Fruit fly (Drosophila melanogaster): ENCODE results near the gene Rbp9.

Gene Rbp9

DNA sequence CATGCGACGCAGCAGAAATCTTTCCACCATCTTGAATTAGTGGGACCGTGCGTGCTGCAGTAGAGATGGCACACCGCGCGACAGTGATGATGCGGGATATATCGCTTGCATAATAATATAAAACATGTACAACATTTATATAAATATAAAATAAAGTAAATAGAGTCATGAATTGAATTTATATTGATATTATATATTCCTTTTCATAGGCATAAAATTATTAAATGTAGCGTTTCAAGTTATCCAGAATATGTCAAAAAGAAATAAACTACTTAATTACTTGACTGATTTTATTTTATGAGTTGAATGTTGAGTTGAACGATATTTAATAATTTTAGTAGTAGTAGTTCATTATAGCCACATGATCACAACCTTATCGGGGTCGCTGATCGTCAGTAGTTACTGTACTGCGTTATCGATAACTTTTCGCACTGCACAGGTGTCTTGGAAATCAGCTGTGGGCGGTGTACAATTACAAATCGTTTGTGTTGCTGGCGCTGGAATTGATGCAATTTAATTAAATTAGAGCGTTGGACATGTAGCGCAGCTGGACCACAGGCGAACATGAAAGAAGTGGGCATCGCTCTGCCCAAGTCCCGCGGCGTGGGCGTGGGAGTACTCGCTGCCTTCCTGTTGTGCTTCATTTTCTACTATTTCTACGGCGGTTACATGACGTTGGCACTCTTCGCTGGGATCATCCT is 33.3 kb downstream of the Rbp9 start, which contains the start of the genes Chd1 and Bem46 (continued):
- peak; percentile 86 for TF ChIP-seq CG1233 (GFP tag; optimal IDR thresholded peaks at IDR 0.05)
- TF ChIP-seq Atf6 (GFP tag; IDR thresholded peaks at IDR 0.05): peak; percentile 73
- TF ChIP-seq dpn (GFP tag; optimal IDR thresholded peaks at IDR 0.05): peak; percentile 75 to 89
- TF ChIP-seq gce (GFP tag; IDR thresholded peaks at IDR 0.05): 0 out of 3 replicates have a peak, but pooled peaks have one; percentile 8
- peak; percentile 85 for TF ChIP-seq NfI (GFP tag; optimal IDR thresholded peaks at IDR 0.05)
- peak; percentile 72 for TF ChIP-seq CG10462 (GFP tag; optimal IDR thresholded peaks at IDR 0.05)
- peak; percentile 86 for TF ChIP-seq HLH54F (GFP tag; optimal IDR thresholded peaks at IDR 0.05)
- peak; percentile 94 for TF ChIP-seq CG12659 (GFP tag; optimal IDR thresholded peaks at IDR 0.05)
- TF ChIP-seq ci (GFP tag; IDR thresholded peaks at IDR 0.05): peak; percentile 84
- no peak for TF ChIP-seq D19A (tag; optimal IDR thresholded peaks at IDR 0.05)
- peak; percentile 85 for TF ChIP-seq CG10654 (GFP tag; optimal IDR thresholded peaks at IDR 0.05)
- TF ChIP-seq BEAF-32 (GFP tag; optimal IDR thresholded peaks at IDR 0.05): peak; percentile 75
- TF ChIP-seq cg (GFP tag; optimal IDR thresholded peaks at IDR 0.05): no peak
- TF ChIP-seq ham (GFP tag; IDR thresholded peaks at IDR 0.05): peak; percentile 66; the same call in 1 of the 2 replicates
- TF ChIP-seq Sin3A (optimal IDR thresholded peaks at IDR 0.05): peak; percentile 59
- peak; percentile 96 for TF ChIP-seq Sry-β (GFP tag; optimal IDR thresholded peaks at IDR 0.05)
- TF ChIP-seq CTCF (GFP tag; optimal IDR thresholded peaks at IDR 0.05): no peak
- peak; percentile 90 for TF ChIP-seq CG16815 (GFP tag; optimal IDR thresholded peaks at IDR 0.05)
- peak; percentile 60; the same call in 1 of the 2 replicates for TF ChIP-seq dati (GFP tag; IDR thresholded peaks at IDR 0.05)
- TF ChIP-seq h (optimal IDR thresholded peaks at IDR 0.05): no peak
- peak; percentile 57 for TF ChIP-seq Atf-2 (GFP tag; optimal IDR thresholded peaks at IDR 0.05)
- no peak for TF ChIP-seq Dip2 (GFP tag; IDR thresholded peaks at IDR 0.05)
- no peak for TF ChIP-seq CG12236 (GFP tag; optimal IDR thresholded peaks at IDR 0.05)
- TF ChIP-seq maf-S (GFP tag; optimal IDR thresholded peaks at IDR 0.05): peak; percentile 61
- TF ChIP-seq Taf1 (GFP tag; IDR thresholded peaks at IDR 0.05): peak; percentile 64; the same call in 1 of the 2 replicates
- TF ChIP-seq CG34422 (GFP tag; IDR thresholded peaks at IDR 0.05): peak; percentile 82; the same call in 2 of the 3 replicates
- peak; percentile 87 for TF ChIP-seq esg (GFP tag; conservative IDR thresholded peaks at IDR 0.05)
- 0 out of 3 replicates have a peak, but pooled peaks have one; percentile 13 for TF ChIP-seq CG7963 (GFP tag; IDR thresholded peaks at IDR 0.05; ENCODE audit: partially characterized antibody)
- TF ChIP-seq grn (GFP tag; optimal IDR thresholded peaks at IDR 0.05): no peak
- peak; percentile 26 for TF ChIP-seq run (tag; optimal IDR thresholded peaks at IDR 0.05)
- no peak for TF ChIP-seq kni (GFP tag; optimal IDR thresholded peaks at IDR 0.05)
- TF ChIP-seq stwl (tag; optimal IDR thresholded peaks at IDR 0.05): peak; percentile 18
- TF ChIP-seq CG13775 (GFP tag; optimal IDR thresholded peaks at IDR 0.05): peak; percentile 92
- TF ChIP-seq Drgx (GFP tag; IDR thresholded peaks at IDR 0.05): peak; percentile 68
- TF ChIP-seq CG6254 (GFP tag; optimal IDR thresholded peaks at IDR 0.05): peak; percentile 53
- TF ChIP-seq row (GFP tag; IDR thresholded peaks at IDR 0.05): peak; percentile 95
- TF ChIP-seq CG34376 (GFP tag; optimal IDR thresholded peaks at IDR 0.05): no peak
- peak; percentile 74 for TF ChIP-seq ab (GFP tag; optimal IDR thresholded peaks at IDR 0.05)
- peak; percentile 90 for TF ChIP-seq CG13424 (tag; optimal IDR thresholded peaks at IDR 0.05)
- no peak for TF ChIP-seq CG31365 (tag; optimal IDR thresholded peaks at IDR 0.05)
- 0 out of 3 replicates have a peak, but pooled peaks have one; percentile 41 for TF ChIP-seq Optix (GFP tag; IDR thresholded peaks at IDR 0.05)
- peak; percentile 74 for TF ChIP-seq CG5245 (GFP tag; optimal IDR thresholded peaks at IDR 0.05)
- TF ChIP-seq NC2α (GFP tag; optimal IDR thresholded peaks at IDR 0.05): no peak
- TF ChIP-seq crol (GFP tag; IDR thresholded peaks at IDR 0.05): peak; percentile 33; the same call in 1 of the 2 replicates
- peak; percentile 59 to 79 for TF ChIP-seq chif (GFP tag; optimal IDR thresholded peaks at IDR 0.05)
- peak; percentile 70 for TF ChIP-seq Max (GFP tag; optimal IDR thresholded peaks at IDR 0.05)
- peak; percentile 92 for TF ChIP-seq CG2712 (tag; optimal IDR thresholded peaks at IDR 0.05)
- no peak for TF ChIP-seq eve (GFP tag; optimal IDR thresholded peaks at IDR 0.05)
- peak; percentile 79 for TF ChIP-seq CG17359 (tag; optimal IDR thresholded peaks at IDR 0.05)
- peak; percentile 64 to 92 for TF ChIP-seq crp (GFP tag; optimal IDR thresholded peaks at IDR 0.05)

All from whole organism, embryonic.